Fruit fly (Drosophila melanogaster) whole organism, prepupa: ENCODE results near the gene Osi11.

Experiments used
- CG15336 ChIP-seq: fragments of 200-800 bp; sonication (Bioruptor generic); IDR thresholded peaks from 2 replicates; pipeline ENCODE4 v1.3.6; 2022; ENCODE audit warnings: missing biosample characterization, missing genetic modification characterization
- CG31627 ChIP-seq: fragments of 200-800 bp; sonication (Bioruptor generic); optimal IDR thresholded peaks from 3 replicates; lab custom pipeline; 2016; ENCODE audit warnings: missing biosample characterization, missing genetic modification characterization
- CG4318 ChIP-seq: fragments of 200-800 bp; sonication (Bioruptor generic); optimal IDR thresholded peaks from 3 replicates; lab custom pipeline; 2017; ENCODE audit warnings: missing biosample characterization, mild to moderate bottlenecking, missing genetic modification characterization
- CG6854 ChIP-seq: fragments of 200-800 bp; sonication (Bioruptor generic); optimal IDR thresholded peaks from 2 replicates; lab custom pipeline; 2017; ENCODE audit warnings: missing biosample characterization, mild to moderate bottlenecking, missing genetic modification characterization
- CG7368 ChIP-seq: fragments of 200-800 bp; sonication (Bioruptor generic); optimal IDR thresholded peaks from 3 replicates; lab custom pipeline; 2016; ENCODE audit warnings: missing biosample characterization, missing genetic modification characterization
- Gug ChIP-seq: fragments of 200-800 bp; sonication (Bioruptor generic); IDR thresholded peaks from 2 replicates; pipeline ENCODE4 v1.3.6; 2022; ENCODE audit warnings: missing biosample characterization, missing genetic modification characterization
- Hr39 ChIP-seq: fragments of 200-800 bp; sonication (Bioruptor generic); optimal IDR thresholded peaks from 2 replicates; lab custom pipeline; 2016; ENCODE audit warnings: missing biosample characterization, missing genetic modification characterization
- Lpt ChIP-seq: fragments of 200-800 bp; sonication (Bioruptor generic); optimal IDR thresholded peaks from 3 replicates; lab custom pipeline; 2016; ENCODE audit warnings: missing biosample characterization, missing genetic modification characterization
- esn ChIP-seq: fragments of 200-800 bp; sonication (Bioruptor generic); optimal IDR thresholded peaks from 2 replicates; lab custom pipeline; 2016; ENCODE audit warnings: missing biosample characterization, mild to moderate bottlenecking, missing genetic modification characterization, moderate library complexity
- fd59A ChIP-seq: fragments of 200-800 bp; sonication (Bioruptor generic); optimal IDR thresholded peaks from 2 replicates; lab custom pipeline; 2017; ENCODE audit warnings: missing biosample characterization, mild to moderate bottlenecking, missing genetic modification characterization, missing genetic modification reagents

- TF ChIP-seq CG15336 (GFP tag; lab: Robert Waterston, UW) (no peak), Lpt (GFP tag; lab: Kevin White, UChicago) (no peak), CG31627 (GFP tag; lab: Kevin White, UChicago) (no peak), Gug (no peak), CG6854 (GFP tag; lab: Kevin White, UChicago) (no peak), CG4318 (GFP tag; lab: Kevin White, UChicago) (no peak), CG7368 (GFP tag; lab: Kevin White, UChicago) (no peak), esn (GFP tag; lab: Kevin White, UChicago) (no peak), fd59A (GFP tag; lab: Kevin White, UChicago) (no peak), Hr39 (GFP tag; lab: Kevin White, UChicago) (no peak)
These were observed 30.3 kb upstream of the Osi11 start, which contains the start of gene Osi14 for dm6 chr3R:6298828-6299227.
